Worm (Caenorhabditis elegans): ENCODE data around the gene K03H9.3.

ce11 chrII:6383183-6383695 is 39.7 kb upstream of the K03H9.3 start, which contains the start of gene F58F12.1:
- TF ChIP-seq sma-3 (GFP tag; optimal IDR thresholded peaks at IDR 0.05) (peak; percentile 18), nhr-10 (tag; optimal IDR thresholded peaks at IDR 0.05) (no peak), skn-1 (tag; optimal IDR thresholded peaks at IDR 0.05) (no peak), ceh-16 (tag; optimal IDR thresholded peaks at IDR 0.05) (no peak), ceh-82 (tag; optimal IDR thresholded peaks at IDR 0.05) (no peak), nhr-77 (tag; optimal IDR thresholded peaks at IDR 0.05) (no peak), nhr-6 (tag; optimal IDR thresholded peaks at IDR 0.05) (no peak), ztf-1 (GFP tag; conservative IDR thresholded peaks at IDR 0.05) (no peak)

All from whole organism, L2 larva.